Worm (Caenorhabditis elegans): ENCODE results near the gene del-6.
A peak's percentile ranks its signal among the peaks of the same experiment; 100 is the strongest.

The del-6 gene

ce11 chrV:10578938-10579337 lies 6.2 kb downstream of the del-6 start, which contains the start of the genes erh-1 and lpd-9 (continued):
- TF ChIP-seq dox-1 (GFP tag; IDR thresholded peaks at IDR 0.05) (peak; percentile 83; the same call in 1 of the 2 replicates), ZK185.1 (tag; optimal IDR thresholded peaks at IDR 0.05; ENCODE audit: poor library complexity, severe bottlenecking) (peak; percentile 43), madf-6 (GFP tag; IDR thresholded peaks at IDR 0.05) (peak; percentile 71), rcor-1 (GFP tag; IDR thresholded peaks at IDR 0.05) (peak; percentile 60), Y53G8AR.9 (GFP tag; conservative IDR thresholded peaks at IDR 0.05) (peak; percentile 87), B0336.3 (GFP tag; IDR thresholded peaks at IDR 0.05) (peak; percentile 81), him-1 (tag; optimal IDR thresholded peaks at IDR 0.05) (no peak), egl-18 (GFP tag; IDR thresholded peaks at IDR 0.05) (no peak), pbrm-1 (GFP tag; IDR thresholded peaks at IDR 0.05) (peak; percentile 72), ztf-18 (tag; optimal IDR thresholded peaks at IDR 0.05) (peak; percentile 98), K11D2.4 (GFP tag; IDR thresholded peaks at IDR 0.05) (peak; percentile 63; the same call in 1 of the 2 replicates), F23B12.7 (tag; optimal IDR thresholded peaks at IDR 0.05; ENCODE audit: insufficient read depth) (peak; percentile 13), snpc-3.4 (tag; optimal IDR thresholded peaks at IDR 0.05) (peak; percentile 73), F33H1.4 (GFP tag; IDR thresholded peaks at IDR 0.05) (peak; percentile 56), C06A6.2 (GFP tag; conservative IDR thresholded peaks at IDR 0.05) (no peak), attf-3 (GFP tag; conservative IDR thresholded peaks at IDR 0.05) (peak; percentile 44; the same call in 1 of the 2 replicates), tbp1 (GFP tag; optimal IDR thresholded peaks at IDR 0.05) (peak; percentile 52), tlf-1 (GFP tag; optimal IDR thresholded peaks at IDR 0.05) (peak; percentile 49), snpc-4 (GFP tag; optimal IDR thresholded peaks at IDR 0.05) (peak; percentile 19), snpc-4 (tag; optimal IDR thresholded peaks at IDR 0.05) (peak in 2 of 4 experiments; percentile 47 to 63), hsf-1 (GFP tag; IDR thresholded peaks at IDR 0.05) (no peak), ztf-6 (GFP tag; IDR thresholded peaks at IDR 0.05) (no peak), efl-1 (GFP tag; optimal IDR thresholded peaks at IDR 0.05) (peak; percentile 2), lin-35 (GFP tag; optimal IDR thresholded peaks at IDR 0.05) (peak in 1 of 3 experiments; percentile 84), unc-130 (GFP tag; optimal IDR thresholded peaks at IDR 0.05) (no peak), F49E8.2 (tag; optimal IDR thresholded peaks at IDR 0.05; ENCODE audit: insufficient read depth) (no peak), hrde-1 (tag; optimal IDR thresholded peaks at IDR 0.05; ENCODE audit: borderline replicate concordance) (peak; percentile 1)

- TF ChIP-seq lsl-1 (GFP tag; optimal IDR thresholded peaks at IDR 0.05) (no peak), nhr-80 (tag; optimal IDR thresholded peaks at IDR 0.05) (peak; percentile 56)
Measured at ce11 chrV:10580638-10581037, 7.9 kb downstream of the del-6 start.

- TF ChIP-seq nhr-80 (tag; optimal IDR thresholded peaks at IDR 0.05) (peak; percentile 16), efl-1 (GFP tag; optimal IDR thresholded peaks at IDR 0.05) (no peak), lsy-27 (tag; optimal IDR thresholded peaks at IDR 0.05; ENCODE audit: borderline replicate concordance, insufficient read depth) (no peak)
Measured at ce11 chrV:10581837-10582300, 9.2 kb downstream of the del-6 start, which contains the start of gene T21C9.6. Gene T21C9.6, plus strand, starts transcription at chrV:10581887.

- TF ChIP-seq ztf-26 (tag; optimal IDR thresholded peaks at IDR 0.05) (no peak), hmg-20 (GFP tag; IDR thresholded peaks at IDR 0.05) (no peak), ceh-58 (GFP tag; IDR thresholded peaks at IDR 0.05) (no peak), tlf-1 (GFP tag; optimal IDR thresholded peaks at IDR 0.05) (no peak), tbp1 (GFP tag; optimal IDR thresholded peaks at IDR 0.05) (no peak), B0019.2 (GFP tag; conservative IDR thresholded peaks at IDR 0.05) (no peak), F22D6.2 (tag; optimal IDR thresholded peaks at IDR 0.05) (no peak), D2030.7 (GFP tag; IDR thresholded peaks at IDR 0.05) (no peak), attf-6 (GFP tag; IDR thresholded peaks at IDR 0.05) (no peak), F57C9.4 (tag; optimal IDR thresholded peaks at IDR 0.05) (no peak), attf-3 (GFP tag; conservative IDR thresholded peaks at IDR 0.05) (no peak), nhr-179 (tag; optimal IDR thresholded peaks at IDR 0.05) (no peak), nhr-80 (tag; optimal IDR thresholded peaks at IDR 0.05) (no peak)
Measured at ce11 chrV:10588694-10589093, 16.0 kb downstream of the del-6 start, which contains the start of gene srg-32. Gene srg-32, minus strand, starts transcription at chrV:10588794.
